Worm (Caenorhabditis elegans): ENCODE results near the gene clec-68.

- TF ChIP-seq pax-1 (tag; optimal IDR thresholded peaks at IDR 0.05) (no peak), F13H6.1 (tag; optimal IDR thresholded peaks at IDR 0.05) (no peak), ceh-19 (GFP tag; optimal IDR thresholded peaks at IDR 0.05) (no peak), fkh-10 (GFP tag; optimal IDR thresholded peaks at IDR 0.05) (no peak), rnt-1 (tag; optimal IDR thresholded peaks at IDR 0.05) (no peak), hlh-6 (tag; optimal IDR thresholded peaks at IDR 0.05) (no peak), ztf-16 (tag; optimal IDR thresholded peaks at IDR 0.05) (no peak), pqm-1 (tag; optimal IDR thresholded peaks at IDR 0.05) (no peak), nfya-1 (tag; optimal IDR thresholded peaks at IDR 0.05) (no peak), sox-2 (GFP tag; IDR thresholded peaks at IDR 0.05) (no peak), unc-55 (GFP tag; optimal IDR thresholded peaks at IDR 0.05) (no peak), ets-4 (tag; optimal IDR thresholded peaks at IDR 0.05) (no peak), ama-1 (optimal IDR thresholded peaks at IDR 0.05) (no peak)
Measured at ce11 chrIV:3956095-3956494, 29.9 kb downstream of the clec-68 start, which contains the start of gene clec-73.
